Worm (Caenorhabditis elegans) whole organism, L1 larva: ENCODE measurements around the gene npr-43.

ENCODE experiments used
- hlh-4 ChIP-seq: sonication (generic microtip); optimal IDR thresholded peaks from 2 replicates; lab custom pipeline; 2016; ENCODE audit warnings: mild to moderate bottlenecking, missing genetic modification characterization, missing compliant biosample characterization
- isw-1 ChIP-seq: fragments of 200-800 bp; sonication (Bioruptor generic); IDR thresholded peaks from 2 replicates; pipeline ENCODE4 v1.3.6; 2022; ENCODE audit warnings: missing genetic modification characterization, missing compliant biosample characterization
- lin-13 ChIP-seq: fragments of 150-350 bp; optimal IDR thresholded peaks from 2 replicates; lab custom pipeline; 2014; ENCODE audit warnings: missing biosample characterization, missing genetic modification reagents, missing genetic modification characterization
- lir-3 ChIP-seq: sonication (generic microtip); optimal IDR thresholded peaks from 2 replicates; lab custom pipeline; 2016; ENCODE audit warnings: mild to moderate bottlenecking, missing genetic modification characterization, moderate library complexity, missing compliant biosample characterization; ENCODE audit not compliant: poor library complexity
- lsy-2 ChIP-seq, 2 experiments: fragments of 150-350 bp; optimal IDR thresholded peaks; 2 replicates each; lab custom pipeline; 2014; ENCODE audit warnings: missing biosample characterization in 2 of 2, missing genetic modification characterization in 2 of 2
- nhr-11 ChIP-seq: fragments of 150-350 bp; optimal IDR thresholded peaks from 2 replicates; lab custom pipeline; 2014; ENCODE audit warnings: missing biosample characterization, missing genetic modification characterization
- nhr-12 ChIP-seq: sonication (generic microtip); optimal IDR thresholded peaks from 2 replicates; lab custom pipeline; 2017; ENCODE audit warnings: missing biosample characterization, missing genetic modification characterization
- unc-62 ChIP-seq: fragments of 150-350 bp; optimal IDR thresholded peaks from 2 replicates; lab custom pipeline; 2014; ENCODE audit warnings: missing biosample characterization, missing genetic modification reagents, missing genetic modification characterization
- zag-1 ChIP-seq: fragments of 150-350 bp; optimal IDR thresholded peaks from 2 replicates; lab custom pipeline; 2014; ENCODE audit warnings: missing biosample characterization, missing genetic modification characterization
- ztf-11 ChIP-seq, 2 experiments: sonication (generic microtip); optimal IDR thresholded peaks; 2 replicates each; lab custom pipeline; 2016 to 2017; ENCODE audit warnings: missing genetic modification characterization in 2 of 2, missing biosample characterization in 1 of 2, missing compliant biosample characterization in 1 of 2

DNA sequence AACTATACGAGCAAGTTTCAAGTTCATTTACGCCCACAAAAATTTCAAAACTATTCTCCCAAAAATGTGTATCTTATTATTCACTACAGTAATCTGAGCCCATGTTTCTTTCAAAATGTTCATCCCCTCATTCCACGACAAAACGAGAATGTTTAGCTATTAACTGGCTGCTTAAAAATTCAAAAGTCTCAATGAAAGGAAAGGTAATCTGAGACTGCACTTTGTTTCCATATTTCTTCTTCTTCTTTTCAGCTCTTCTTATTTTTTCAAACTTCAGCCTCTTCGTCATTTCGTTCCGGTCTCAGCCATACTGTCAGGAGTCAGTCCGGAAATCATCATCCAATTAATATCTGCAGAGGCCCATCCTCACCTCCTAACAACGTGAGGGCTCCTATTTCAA is 6.1 kb downstream of the npr-43 start, which contains the start of gene unc-39:
- TF ChIP-seq nhr-12 = no peak
- TF ChIP-seq hlh-4 (tag; lab: Kevin White, UChicago) = no peak
- no peak for TF ChIP-seq lsy-2 (tag; optimal IDR thresholded peaks at IDR 0.05; lab: Kevin White, UChicago)
- no peak for TF ChIP-seq nhr-11 (tag; lab: Kevin White, UChicago)
- no peak for TF ChIP-seq zag-1 (tag; lab: Kevin White, UChicago)
- TF ChIP-seq lir-3 (tag; lab: Kevin White, UChicago) = no peak
- no peak for TF ChIP-seq ztf-11 (tag; optimal IDR thresholded peaks at IDR 0.05; lab: Kevin White, UChicago)
- no peak for TF ChIP-seq isw-1 (GFP tag; lab: Robert Waterston, UW)
- TF ChIP-seq lin-13 (GFP tag; lab: Kevin White, UChicago) = no peak
- TF ChIP-seq unc-62 (GFP tag; lab: Kevin White, UChicago) = no peak
